Worm (Caenorhabditis elegans): ENCODE data around the gene F09E5.16.

Gene F09E5.16

DNA sequence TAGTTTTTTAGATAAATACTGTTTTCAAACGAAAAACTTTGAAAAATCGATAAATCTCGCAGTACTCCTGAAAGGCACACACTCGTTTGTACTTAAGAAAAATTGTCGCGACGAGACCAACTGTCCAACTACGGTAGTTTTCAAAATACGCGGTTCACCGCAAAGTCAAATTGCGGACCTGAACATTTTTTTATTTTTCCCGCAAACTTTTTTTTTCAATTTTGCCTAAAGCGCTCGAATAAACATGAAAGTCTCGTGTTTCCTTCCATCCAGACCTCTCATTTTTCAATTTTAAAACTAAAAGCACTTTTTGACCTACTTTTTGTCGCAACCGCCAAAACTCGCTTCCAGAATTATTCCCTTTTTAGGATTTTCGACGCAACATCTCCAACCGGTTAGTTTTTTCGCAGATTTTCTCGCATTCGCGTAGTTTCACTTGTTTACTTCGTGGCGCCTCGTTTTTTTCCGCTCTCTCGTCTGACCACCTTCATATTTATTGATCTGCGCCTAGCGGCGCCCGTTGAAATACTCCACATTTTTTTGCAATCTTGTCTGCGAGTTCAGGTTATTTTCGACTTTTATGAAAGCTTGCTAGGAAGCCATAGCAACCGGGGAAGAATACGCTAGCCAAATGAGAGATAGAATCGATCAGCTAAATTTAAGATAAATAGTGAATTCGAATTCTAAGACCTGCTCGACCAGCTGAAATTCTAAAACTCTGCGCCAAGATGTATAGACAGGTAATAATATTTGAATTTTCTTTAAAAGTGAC is 12.1 kb upstream of the F09E5.16 start, which contains the start of gene prdx-2 (continued):
- TF ChIP-seq dox-1 (GFP tag; IDR thresholded peaks at IDR 0.05) (peak; percentile 82), mcd-1 (GFP tag; IDR thresholded peaks at IDR 0.05) (peak; percentile 40; the same call in 1 of the 2 replicates), B0019.2 (GFP tag; conservative IDR thresholded peaks at IDR 0.05) (peak; percentile 73), ceh-27 (GFP tag; optimal IDR thresholded peaks at IDR 0.05) (no peak), ztf-25 (GFP tag; IDR thresholded peaks at IDR 0.05) (no peak), lin-35 (GFP tag; optimal IDR thresholded peaks at IDR 0.05) (no peak), tbx-9 (tag; optimal IDR thresholded peaks at IDR 0.05; ENCODE audit: borderline replicate concordance) (no peak), nhr-179 (tag; optimal IDR thresholded peaks at IDR 0.05) (no peak), lin-26 (GFP tag; IDR thresholded peaks at IDR 0.05) (no peak), snpc-1.1 (tag; optimal IDR thresholded peaks at IDR 0.05; ENCODE audit: insufficient read depth) (no peak), sdz-38 (tag; optimal IDR thresholded peaks at IDR 0.05) (no peak), ceh-100 (GFP tag; IDR thresholded peaks at IDR 0.05) (no peak), fkh-3 (tag; optimal IDR thresholded peaks at IDR 0.05) (no peak), rpc-1 (optimal IDR thresholded peaks at IDR 0.05) (no peak), rpc-1 (tag; optimal IDR thresholded peaks at IDR 0.05) (no peak), aptf-2 (GFP tag; conservative IDR thresholded peaks at IDR 0.05) (peak; percentile 37; the same call in 1 of the 2 replicates), Y56A3A.18 (GFP tag; IDR thresholded peaks at IDR 0.05) (no peak), Y67H2A.10 (GFP tag; conservative IDR thresholded peaks at IDR 0.05) (no peak), ZK185.1 (tag; optimal IDR thresholded peaks at IDR 0.05; ENCODE audit: poor library complexity, severe bottlenecking) (no peak), F52B5.7 (tag; optimal IDR thresholded peaks at IDR 0.05) (no peak), xnd-1 (tag; optimal IDR thresholded peaks at IDR 0.05) (peak; percentile 84), lsl-1 (GFP tag; optimal IDR thresholded peaks at IDR 0.05) (peak; percentile 98), F55B11.4 (tag; optimal IDR thresholded peaks at IDR 0.05; ENCODE audit: borderline replicate concordance, insufficient read depth) (no peak), madf-8 (GFP tag; conservative IDR thresholded peaks at IDR 0.05) (peak; percentile 89), lin-40 (tag; optimal IDR thresholded peaks at IDR 0.05) (no peak), B0261.1 (tag; optimal IDR thresholded peaks at IDR 0.05) (no peak), repo-1 (tag; optimal IDR thresholded peaks at IDR 0.05) (no peak), ceh-79 (tag; optimal IDR thresholded peaks at IDR 0.05) (no peak), let-607 (tag; optimal IDR thresholded peaks at IDR 0.05) (no peak), hsf-1 (GFP tag; IDR thresholded peaks at IDR 0.05) (peak; percentile 74), F57A8.1 (GFP tag; optimal IDR thresholded peaks at IDR 0.05) (no peak), nhr-90 (tag; optimal IDR thresholded peaks at IDR 0.05) (no peak), nfya-1 (tag; optimal IDR thresholded peaks at IDR 0.05; ENCODE audit: borderline replicate concordance, insufficient read depth) (no peak), madf-10 (tag; optimal IDR thresholded peaks at IDR 0.05) (no peak), F37B4.10 (GFP tag; IDR thresholded peaks at IDR 0.05) (no peak), somi-1 (GFP tag; optimal IDR thresholded peaks at IDR 0.05) (no peak), him-1 (tag; optimal IDR thresholded peaks at IDR 0.05) (peak; percentile 25), K11D2.4 (GFP tag; IDR thresholded peaks at IDR 0.05) (no peak), F10E7.11 (tag; optimal IDR thresholded peaks at IDR 0.05) (no peak), F57C9.4 (tag; optimal IDR thresholded peaks at IDR 0.05) (no peak), mel-28 (tag; optimal IDR thresholded peaks at IDR 0.05; ENCODE audit: borderline replicate concordance) (no peak), K12H6.12 (tag; optimal IDR thresholded peaks at IDR 0.05) (no peak), madf-3 (GFP tag; IDR thresholded peaks at IDR 0.05) (peak; percentile 86; the same call in 1 of the 2 replicates), nhr-27 (tag; optimal IDR thresholded peaks at IDR 0.05) (no peak), unc-62 (GFP tag; optimal IDR thresholded peaks at IDR 0.05) (no peak), ccch-3 (GFP tag; optimal IDR thresholded peaks at IDR 0.05) (no peak), ekl-4 (GFP tag; IDR thresholded peaks at IDR 0.05) (peak; percentile 70; the same call in 1 of the 2 replicates)
